Worm (Caenorhabditis elegans) whole organism, L3 larva: Measurements from ENCODE around the gene gln-5.
A peak's percentile ranks its signal among the peaks of the same experiment; 100 is the strongest.

Source experiments
- R02D3.7 ChIP-seq: fragments of 150-350 bp; optimal IDR thresholded peaks from 2 replicates; lab custom pipeline; 2014; ENCODE audit warnings: missing biosample characterization, missing genetic modification characterization
- aly-2 ChIP-seq: fragments of 150-350 bp; optimal IDR thresholded peaks from 2 replicates; lab custom pipeline; 2014; ENCODE audit warnings: missing biosample characterization, missing genetic modification characterization
- ama-1 ChIP-seq: fragments of 150-350 bp; optimal IDR thresholded peaks from 2 replicates; lab custom pipeline; 2018
- ceh-16 ChIP-seq: sonication (generic microtip); optimal IDR thresholded peaks from 2 replicates; lab custom pipeline; 2017; ENCODE audit warnings: missing biosample characterization, missing genetic modification characterization
- ceh-28 ChIP-seq: fragments of 150-350 bp; optimal IDR thresholded peaks from 2 replicates; lab custom pipeline; 2014; ENCODE audit warnings: missing biosample characterization, missing genetic modification reagents, missing genetic modification characterization
- ceh-82 ChIP-seq: fragments of 150-350 bp; optimal IDR thresholded peaks from 2 replicates; lab custom pipeline; 2014; ENCODE audit warnings: missing biosample characterization, missing genetic modification characterization
- daf-12 ChIP-seq: fragments of 150-350 bp; optimal IDR thresholded peaks from 2 replicates; lab custom pipeline; 2014; ENCODE audit warnings: missing biosample characterization, missing genetic modification reagents, missing genetic modification characterization
- egl-27 ChIP-seq: sonication (generic microtip); optimal IDR thresholded peaks from 4 replicates; lab custom pipeline; 2017; ENCODE audit warnings: missing biosample characterization, missing genetic modification reagents, missing genetic modification characterization
- elt-1 ChIP-seq: fragments of 150-350 bp; optimal IDR thresholded peaks from 2 replicates; lab custom pipeline; 2014; ENCODE audit warnings: missing biosample characterization, missing genetic modification characterization
- elt-2 ChIP-seq: sonication (generic microtip); optimal IDR thresholded peaks from 2 replicates; lab custom pipeline; 2016; ENCODE audit warnings: missing genetic modification reagents, mild to moderate bottlenecking, missing genetic modification characterization, missing compliant biosample characterization
- elt-3 ChIP-seq, 3 experiments: fragments of 150-350 bp in 1 of 3; sonication (generic microtip) in 2 of 3; optimal IDR thresholded peaks; 2 replicates in 2 of 3; 4 replicates in 1 of 3; lab custom pipeline; 2014 to 2017; ENCODE audit warnings: missing biosample characterization in 3 of 3, missing genetic modification characterization in 3 of 3
- fkh-10 ChIP-seq: sonication (generic microtip); optimal IDR thresholded peaks from 2 replicates; lab custom pipeline; 2017; ENCODE audit warnings: missing biosample characterization, missing genetic modification reagents, missing genetic modification characterization
- hmg-11 ChIP-seq: sonication (generic microtip); optimal IDR thresholded peaks from 2 replicates; lab custom pipeline; 2016; ENCODE audit warnings: missing genetic modification characterization, missing compliant biosample characterization
- jun-1 ChIP-seq: fragments of 150-350 bp; optimal IDR thresholded peaks from 2 replicates; lab custom pipeline; 2014; ENCODE audit warnings: missing biosample characterization, missing genetic modification reagents, missing genetic modification characterization
- lin-15B ChIP-seq: fragments of 150-350 bp; optimal IDR thresholded peaks from 2 replicates; lab custom pipeline; 2014; ENCODE audit warnings: missing biosample characterization, missing genetic modification characterization
- lsy-12 ChIP-seq: sonication (generic microtip); optimal IDR thresholded peaks from 2 replicates; lab custom pipeline; 2016; ENCODE audit warnings: mild to moderate bottlenecking, missing genetic modification characterization, missing compliant biosample characterization
- mml-1 ChIP-seq: fragments of 150-350 bp; sonication (generic microtip); optimal IDR thresholded peaks from 3 replicates; lab custom pipeline; 2014; ENCODE audit warnings: missing biosample characterization, missing genetic modification characterization
- nfya-1 ChIP-seq: sonication (generic microtip); optimal IDR thresholded peaks from 2 replicates; lab custom pipeline; 2017; ENCODE audit warnings: missing genetic modification characterization, mild to moderate bottlenecking, missing compliant biosample characterization, antibody characterized with exemption, moderate library complexity; ENCODE audit not compliant: insufficient read depth
- nhr-11 ChIP-seq: fragments of 150-350 bp; optimal IDR thresholded peaks from 2 replicates; lab custom pipeline; 2014; ENCODE audit warnings: missing biosample characterization, missing genetic modification characterization
- nhr-23 ChIP-seq: fragments of 150-350 bp; optimal IDR thresholded peaks from 2 replicates; lab custom pipeline; 2014; ENCODE audit warnings: missing biosample characterization, missing genetic modification reagents, missing genetic modification characterization
- nhr-237 ChIP-seq: fragments of 150-350 bp; optimal IDR thresholded peaks from 2 replicates; lab custom pipeline; 2014; ENCODE audit warnings: missing biosample characterization, missing genetic modification characterization
- nhr-28 ChIP-seq: fragments of 150-350 bp; optimal IDR thresholded peaks from 2 replicates; lab custom pipeline; 2014; ENCODE audit warnings: missing biosample characterization, missing genetic modification characterization
- nhr-43 ChIP-seq: sonication (generic microtip); optimal IDR thresholded peaks from 2 replicates; lab custom pipeline; 2016; ENCODE audit warnings: mild to moderate bottlenecking, missing genetic modification characterization, missing compliant biosample characterization; ENCODE audit not compliant: poor library complexity, severe bottlenecking
- nhr-67 ChIP-seq: fragments of 150-350 bp; optimal IDR thresholded peaks from 2 replicates; lab custom pipeline; 2014; ENCODE audit warnings: missing biosample characterization, missing genetic modification characterization
- nhr-76 ChIP-seq: fragments of 150-350 bp; sonication (generic microtip); optimal IDR thresholded peaks from 5 replicates; lab custom pipeline; 2014; ENCODE audit warnings: missing biosample characterization, missing genetic modification characterization
- nhr-77 ChIP-seq: fragments of 150-350 bp; optimal IDR thresholded peaks from 2 replicates; lab custom pipeline; 2014; ENCODE audit warnings: missing biosample characterization, missing genetic modification characterization
- pqm-1 ChIP-seq: fragments of 150-350 bp; optimal IDR thresholded peaks from 2 replicates; lab custom pipeline; 2017; ENCODE audit warnings: missing biosample characterization, missing genetic modification characterization, inconsistent platforms
- sea-2 ChIP-seq: fragments of 150-350 bp; sonication (generic microtip); optimal IDR thresholded peaks from 4 replicates; lab custom pipeline; 2014; ENCODE audit warnings: missing biosample characterization, missing genetic modification reagents, missing genetic modification characterization
- skn-1 ChIP-seq: fragments of 150-350 bp; optimal IDR thresholded peaks from 2 replicates; lab custom pipeline; 2014; ENCODE audit warnings: missing biosample characterization, missing genetic modification characterization
- tbx-2 ChIP-seq: sonication (generic microtip); optimal IDR thresholded peaks from 2 replicates; lab custom pipeline; 2016; ENCODE audit warnings: mild to moderate bottlenecking, missing genetic modification characterization, missing compliant biosample characterization
- unc-39 ChIP-seq: sonication (generic microtip); optimal IDR thresholded peaks from 4 replicates; lab custom pipeline; 2017; ENCODE audit warnings: missing biosample characterization, missing genetic modification characterization
- unc-62 ChIP-seq: fragments of 150-350 bp; sonication (generic microtip); optimal IDR thresholded peaks from 4 replicates; lab custom pipeline; 2014; ENCODE audit warnings: missing biosample characterization, missing genetic modification reagents, missing genetic modification characterization
- zag-1 ChIP-seq: fragments of 150-350 bp; optimal IDR thresholded peaks from 2 replicates; lab custom pipeline; 2014; ENCODE audit warnings: missing biosample characterization, missing genetic modification characterization
- ztf-11 ChIP-seq: fragments of 150-350 bp; optimal IDR thresholded peaks from 2 replicates; lab custom pipeline; 2014; ENCODE audit warnings: missing biosample characterization, missing genetic modification characterization
- ztf-4 ChIP-seq: fragments of 150-350 bp; optimal IDR thresholded peaks from 2 replicates; lab custom pipeline; 2014; ENCODE audit warnings: missing biosample characterization, missing genetic modification characterization

The gln-5 gene

ce11 chrIV:17278363-17278762, 4.9 kb upstream of the gln-5 start (continued):
- TF ChIP-seq skn-1 (tag; lab: Kevin White, UChicago) (peak; percentile 86), fkh-10 (GFP tag; lab: Kevin White, UChicago) (peak; percentile 100), lsy-12 (peak; percentile 100), nhr-43 (tag; lab: Kevin White, UChicago) (peak; percentile 76), nhr-23 (tag; lab: Kevin White, UChicago) (peak; percentile 98), R02D3.7 (tag; lab: Kevin White, UChicago) (peak; percentile 80), egl-27 (tag; lab: Kevin White, UChicago) (peak; percentile 64), ceh-82 (peak; percentile 88), unc-39 (tag; lab: Kevin White, UChicago) (no peak), nfya-1 (tag; lab: Kevin White, UChicago) (peak; percentile 94), nhr-77 (tag; lab: Kevin White, UChicago) (peak; percentile 86), elt-3 (tag; optimal IDR thresholded peaks at IDR 0.05; lab: Kevin White, UChicago) (peak in 1 of 3 experiments; percentile 87), nhr-67 (peak; percentile 22), tbx-2 (tag; lab: Kevin White, UChicago) (peak; percentile 93), nhr-11 (tag; lab: Kevin White, UChicago) (peak; percentile 98), ceh-16 (tag; lab: Kevin White, UChicago) (peak; percentile 3), aly-2 (tag; lab: Kevin White, UChicago) (no peak), daf-12 (tag; lab: Kevin White, UChicago) (peak; percentile 68), mml-1 (tag; lab: Kevin White, UChicago) (no peak), sea-2 (GFP tag; lab: Kevin White, UChicago) (peak; percentile 37)

ce11 chrIV:17277459-17278173, 4.2 kb upstream of the gln-5 start:
- TF ChIP-seq ama-1: peak; percentile 10
- no peak for TF ChIP-seq ceh-28 (tag; lab: Kevin White, UChicago)
- TF ChIP-seq, all 47 proteins: peak for 1

- no peak for TF ChIP-seq jun-1 (tag; lab: Kevin White, UChicago)
- peak; percentile 52 for TF ChIP-seq nfya-1 (tag; lab: Kevin White, UChicago)
- no peak for TF ChIP-seq ztf-4 (tag; lab: Kevin White, UChicago)
- no peak for TF ChIP-seq nhr-43 (tag; lab: Kevin White, UChicago)
- TF ChIP-seq nhr-237: no peak
- no peak for TF ChIP-seq elt-2 (tag; lab: Kevin White, UChicago)
- TF ChIP-seq unc-62: no peak
- TF ChIP-seq zag-1: no peak
- no peak for TF ChIP-seq skn-1 (tag; lab: Kevin White, UChicago)
- TF ChIP-seq ama-1: peak; percentile 14
- TF ChIP-seq elt-1: no peak
- TF ChIP-seq lin-15B (tag; lab: Kevin White, UChicago): no peak
- TF ChIP-seq ztf-11 (tag; lab: Kevin White, UChicago): no peak
- TF ChIP-seq unc-39 (tag; lab: Kevin White, UChicago): no peak
- no peak for TF ChIP-seq lsy-12
- TF ChIP-seq nhr-77 (tag; lab: Kevin White, UChicago): no peak
- no peak for TF ChIP-seq nhr-76 (tag; lab: Kevin White, UChicago)
- no peak for TF ChIP-seq fkh-10 (GFP tag; lab: Kevin White, UChicago)
- peak; percentile 19 for TF ChIP-seq hmg-11 (tag; lab: Kevin White, UChicago)
- TF ChIP-seq ceh-82: no peak
- no peak for TF ChIP-seq nhr-28 (tag; lab: Kevin White, UChicago)
- no peak for TF ChIP-seq aly-2 (tag; lab: Kevin White, UChicago)
- TF ChIP-seq pqm-1 (tag; lab: Kevin White, UChicago): no peak
These were observed 3.4 kb upstream of the gln-5 start, which contains the start of gene clec-196 for ce11 chrIV:17276705-17277458. Gene clec-196, plus strand, starts transcription at chrIV:17276956.
